Fruit fly (Drosophila melanogaster): Measurements from ENCODE around the gene wda.

Gene wda

DNA sequence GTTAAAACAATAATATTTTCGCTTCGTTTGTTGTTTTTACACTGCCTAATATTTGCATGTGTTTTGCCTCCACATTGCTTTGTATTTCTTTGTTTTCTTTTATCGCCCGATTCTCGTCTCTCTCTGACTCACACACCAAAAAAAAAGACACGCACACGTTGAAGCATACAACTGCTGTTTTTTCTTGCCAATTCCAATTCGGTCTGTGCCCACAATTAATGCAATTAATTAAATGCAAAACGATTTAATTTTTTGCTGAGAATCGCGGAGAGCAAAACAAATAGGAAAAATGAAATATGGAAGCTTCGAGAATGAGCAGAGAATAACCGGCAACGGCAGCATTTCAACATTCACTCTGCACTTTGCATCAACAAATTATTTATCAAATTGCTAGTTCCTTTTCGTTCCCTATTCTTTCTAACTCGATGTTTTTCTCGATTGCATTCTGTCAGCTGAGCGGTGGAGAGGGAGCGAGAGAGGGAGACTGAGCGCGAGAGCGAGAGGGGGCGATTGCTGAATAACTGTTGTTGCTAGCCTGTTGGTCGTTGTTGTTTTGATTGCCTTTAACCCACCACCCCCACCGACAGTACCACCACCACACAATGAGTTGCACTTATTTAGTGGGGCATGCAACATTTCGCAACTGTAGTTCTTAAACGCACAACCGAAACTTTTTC lies 36.7 kb downstream of the wda start:
- peak; percentile 14 for TF ChIP-seq Jra (GFP tag; optimal IDR thresholded peaks at IDR 0.05)
- TF ChIP-seq Dfd (GFP tag; optimal IDR thresholded peaks at IDR 0.05): no peak

DNA sequence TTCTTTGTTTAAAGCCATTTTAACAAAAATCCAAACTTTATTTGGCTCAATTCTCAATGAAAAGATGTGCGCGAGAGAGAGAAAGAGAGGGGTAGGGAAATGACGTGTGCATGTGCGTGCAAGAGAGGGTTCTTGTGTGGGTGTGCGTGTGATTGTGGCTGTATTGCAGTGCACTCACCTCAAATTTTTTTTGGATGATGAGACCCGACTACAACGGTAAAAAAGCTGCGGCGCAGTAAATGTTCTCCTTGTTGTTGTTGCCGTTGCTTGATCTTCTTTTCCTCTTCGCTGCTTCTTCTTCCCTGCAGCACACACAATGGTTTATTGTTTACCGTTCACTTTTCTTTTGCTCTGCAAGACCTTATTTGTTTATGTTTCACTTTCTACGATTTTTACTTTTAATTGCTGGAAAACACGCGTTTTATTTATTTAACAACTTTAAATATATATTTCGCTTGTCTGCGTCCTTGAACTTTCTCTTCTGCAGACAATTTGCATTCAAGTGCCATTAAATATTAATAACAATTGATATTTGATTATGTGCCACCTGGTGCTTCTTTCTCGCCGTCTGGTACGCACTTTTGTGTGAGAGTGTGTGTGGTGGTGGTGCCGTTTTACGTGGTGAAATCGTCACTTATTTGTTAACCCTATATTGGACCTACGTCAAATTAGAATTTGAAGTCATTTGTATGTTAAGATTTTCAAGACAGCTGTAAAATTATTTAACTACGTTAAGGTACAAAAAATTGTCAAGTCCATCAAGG lies 37.5 kb downstream of the wda start:
- TF ChIP-seq tai (GFP tag; optimal IDR thresholded peaks at IDR 0.05) (no peak), Hnf4 (GFP tag; optimal IDR thresholded peaks at IDR 0.05) (peak; percentile 15), fru (GFP tag; optimal IDR thresholded peaks at IDR 0.05) (no peak), Myc (optimal IDR thresholded peaks at IDR 0.05) (no peak), Rel (GFP tag; optimal IDR thresholded peaks at IDR 0.05) (peak; percentile 10), Rel (tag; optimal IDR thresholded peaks at IDR 0.05) (peak; percentile 60), ey (GFP tag; optimal IDR thresholded peaks at IDR 0.05) (no peak), CG9705 (GFP tag; optimal IDR thresholded peaks at IDR 0.05) (no peak), dl (GFP tag; optimal IDR thresholded peaks at IDR 0.05; ENCODE audit: insufficient read depth in 1 of 2, partially characterized antibody in 2 of 2) (peak in 1 of 2 experiments; percentile 10), Abd-B (GFP tag; optimal IDR thresholded peaks at IDR 0.05) (no peak), sage (GFP tag; optimal IDR thresholded peaks at IDR 0.05) (no peak), brk (GFP tag; optimal IDR thresholded peaks at IDR 0.05) (no peak), Mio (GFP tag; optimal IDR thresholded peaks at IDR 0.05) (no peak), Hr78 (GFP tag; optimal IDR thresholded peaks at IDR 0.05) (no peak), jim (GFP tag; optimal IDR thresholded peaks at IDR 0.05) (no peak), woc (GFP tag; optimal IDR thresholded peaks at IDR 0.05) (peak; percentile 7), Hr83 (GFP tag; optimal IDR thresholded peaks at IDR 0.05; ENCODE audit: poor library complexity, severe bottlenecking) (peak; percentile 20), br (GFP tag; optimal IDR thresholded peaks at IDR 0.05) (peak; percentile 19), OdsH (GFP tag; optimal IDR thresholded peaks at IDR 0.05) (no peak), psq (GFP tag; optimal IDR thresholded peaks at IDR 0.05) (peak; percentile 46), foxo (GFP tag; optimal IDR thresholded peaks at IDR 0.05) (no peak), rgr (GFP tag; optimal IDR thresholded peaks at IDR 0.05) (no peak), Jra (GFP tag; optimal IDR thresholded peaks at IDR 0.05) (no peak), h (GFP tag; optimal IDR thresholded peaks at IDR 0.05) (peak; percentile 10)

DNA sequence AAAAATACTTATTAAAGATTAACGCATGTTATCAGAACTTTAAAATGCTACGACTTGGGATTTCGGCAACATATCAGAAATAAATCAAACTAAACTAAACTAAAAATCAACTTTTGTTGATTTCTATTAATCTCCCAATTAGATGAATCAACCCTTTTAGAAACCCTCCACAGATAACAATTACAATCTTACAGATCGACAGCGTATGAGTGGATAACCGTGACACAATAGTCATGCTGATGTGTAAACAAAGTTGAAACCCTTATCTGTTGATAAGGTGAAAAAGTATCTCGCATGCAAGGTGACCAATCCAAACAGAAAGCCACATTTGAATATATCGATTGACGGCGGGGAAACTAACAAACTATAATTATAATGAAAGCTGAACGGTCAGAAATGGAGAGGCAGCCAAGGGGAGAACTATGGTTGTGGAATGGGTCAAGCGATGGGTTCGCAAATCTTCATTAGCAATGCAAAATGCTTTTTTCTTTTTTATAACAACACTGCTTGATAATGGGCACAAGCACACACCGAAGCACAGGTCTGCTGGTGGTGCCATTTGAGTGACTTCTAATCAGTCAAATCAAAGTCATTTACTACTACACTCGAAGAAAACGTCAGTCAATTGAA lies 40.6 kb downstream of the wda start:
- TF ChIP-seq fru (GFP tag; optimal IDR thresholded peaks at IDR 0.05): no peak
- TF ChIP-seq Vsx2 (GFP tag; optimal IDR thresholded peaks at IDR 0.05; ENCODE audit: partially characterized antibody): no peak
- no peak for TF ChIP-seq OdsH (GFP tag; optimal IDR thresholded peaks at IDR 0.05)
- no peak for TF ChIP-seq GATAd (GFP tag; optimal IDR thresholded peaks at IDR 0.05)
- TF ChIP-seq Abd-B (GFP tag; optimal IDR thresholded peaks at IDR 0.05): no peak
- TF ChIP-seq Dif (GFP tag; optimal IDR thresholded peaks at IDR 0.05; ENCODE audit: partially characterized antibody): no peak
- TF ChIP-seq Myc (optimal IDR thresholded peaks at IDR 0.05): no peak
- TF ChIP-seq dmrt93B (GFP tag; optimal IDR thresholded peaks at IDR 0.05): no peak

DNA sequence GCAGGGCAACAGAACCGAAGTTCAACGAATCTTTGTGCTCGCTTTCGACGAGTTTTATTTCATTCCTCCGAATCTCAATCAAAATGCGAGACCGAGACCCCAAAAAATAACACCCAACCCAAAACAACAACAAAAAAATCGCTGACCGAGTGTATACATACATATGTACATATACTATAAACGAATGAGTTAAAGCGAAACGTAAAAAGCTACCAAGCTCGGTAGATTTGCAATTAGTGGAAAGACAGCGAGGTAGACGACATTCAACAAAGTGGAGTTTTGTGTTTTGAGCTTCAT lies 42.5 kb downstream of the wda start:
- TF ChIP-seq psq (GFP tag; optimal IDR thresholded peaks at IDR 0.05) (peak; percentile 23), jim (GFP tag; optimal IDR thresholded peaks at IDR 0.05) (no peak), Sp1 (GFP tag; optimal IDR thresholded peaks at IDR 0.05) (no peak), sv (GFP tag; optimal IDR thresholded peaks at IDR 0.05) (no peak), ey (GFP tag; optimal IDR thresholded peaks at IDR 0.05) (no peak), Hr83 (GFP tag; optimal IDR thresholded peaks at IDR 0.05; ENCODE audit: poor library complexity, severe bottlenecking) (no peak), Rel (GFP tag; optimal IDR thresholded peaks at IDR 0.05) (no peak), Rel (tag; optimal IDR thresholded peaks at IDR 0.05) (peak; percentile 22)
